Worm (Caenorhabditis elegans): Measurements from ENCODE around the gene F46C5.2.

DNA sequence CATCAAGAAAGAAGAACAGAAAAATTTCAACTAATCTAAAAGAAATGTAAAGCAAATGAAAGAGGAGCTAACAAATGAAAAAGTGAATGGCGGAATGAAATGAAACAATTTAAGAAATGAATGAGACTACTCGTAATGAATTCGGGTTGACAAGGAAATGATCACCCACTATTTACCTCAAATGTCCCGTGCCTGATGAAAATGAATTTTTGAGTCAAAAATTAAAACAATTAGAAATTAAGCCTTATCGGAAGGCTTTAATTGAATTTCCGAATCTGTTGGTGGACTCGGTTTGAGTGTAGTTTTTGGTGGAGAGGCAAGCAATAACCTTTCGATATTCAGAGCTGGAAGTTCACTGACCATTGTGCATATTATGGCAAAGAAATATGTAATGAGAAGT lies 19.9 kb upstream of the F46C5.2 start:
- TF ChIP-seq unc-39 (tag; optimal IDR thresholded peaks at IDR 0.05) (no peak), ama-1 (optimal IDR thresholded peaks at IDR 0.05) (no peak), ceh-9 (tag; optimal IDR thresholded peaks at IDR 0.05) (no peak), aly-2 (tag; optimal IDR thresholded peaks at IDR 0.05) (no peak), jun-1 (tag; optimal IDR thresholded peaks at IDR 0.05) (no peak), nhr-237 (tag; optimal IDR thresholded peaks at IDR 0.05) (no peak), skn-1 (tag; optimal IDR thresholded peaks at IDR 0.05) (no peak), elt-2 (tag; optimal IDR thresholded peaks at IDR 0.05) (no peak), ceh-82 (tag; optimal IDR thresholded peaks at IDR 0.05) (no peak), pha-4 (tag; optimal IDR thresholded peaks at IDR 0.05) (no peak), tbx-2 (tag; optimal IDR thresholded peaks at IDR 0.05) (no peak)

Measured in whole organism, L3 larva.